Fruit fly (Drosophila melanogaster): ENCODE results near the gene PK2-R1.

The PK2-R1 gene

DNA sequence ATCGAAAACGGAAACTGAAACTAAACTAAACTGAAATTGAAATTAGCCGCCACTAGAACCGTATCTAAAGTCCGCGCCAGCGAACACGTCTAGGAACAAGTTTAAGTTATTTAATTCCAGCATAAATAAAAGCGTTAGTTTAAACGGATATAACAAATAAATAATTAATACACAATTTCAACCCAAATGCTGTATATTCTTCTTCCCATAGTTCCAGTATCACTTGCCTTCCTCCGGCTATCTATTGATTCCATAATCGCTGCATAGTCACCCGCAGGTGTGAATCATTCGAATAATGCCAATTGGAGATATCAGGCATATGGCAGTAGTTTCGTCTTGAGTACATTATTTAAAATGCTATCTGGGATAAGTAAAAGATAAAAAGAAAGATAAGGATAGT lies 47.0 kb downstream of the PK2-R1 start:
- TF ChIP-seq CG2116 (GFP tag; optimal IDR thresholded peaks at IDR 0.05) (no peak), exex (tag; optimal IDR thresholded peaks at IDR 0.05) (no peak), Ets97D (GFP tag; optimal IDR thresholded peaks at IDR 0.05) (no peak), CG32532 (GFP tag; IDR thresholded peaks at IDR 0.05) (no peak), CG10321 (GFP tag; IDR thresholded peaks at IDR 0.05) (no peak), dm (GFP tag; optimal IDR thresholded peaks at IDR 0.05) (no peak), CG30020 (tag; optimal IDR thresholded peaks at IDR 0.05) (no peak), Adf1 (GFP tag; IDR thresholded peaks at IDR 0.05) (no peak), Optix (GFP tag; IDR thresholded peaks at IDR 0.05) (no peak), H2.0 (GFP tag; IDR thresholded peaks at IDR 0.05) (no peak), CG10274 (GFP tag; optimal IDR thresholded peaks at IDR 0.05) (no peak), croc (GFP tag; conservative IDR thresholded peaks at IDR 0.05) (no peak), CG15073 (GFP tag; optimal IDR thresholded peaks at IDR 0.05) (no peak), CG10959 (GFP tag; IDR thresholded peaks at IDR 0.05) (no peak), ara (GFP tag; IDR thresholded peaks at IDR 0.05) (no peak), Elba2 (GFP tag; optimal IDR thresholded peaks at IDR 0.05) (no peak), stc (GFP tag; IDR thresholded peaks at IDR 0.05) (no peak), YL-1 (GFP tag; optimal IDR thresholded peaks at IDR 0.05) (no peak), pnt (GFP tag; optimal IDR thresholded peaks at IDR 0.05) (no peak), CG1602 (GFP tag; optimal IDR thresholded peaks at IDR 0.05) (no peak)

DNA sequence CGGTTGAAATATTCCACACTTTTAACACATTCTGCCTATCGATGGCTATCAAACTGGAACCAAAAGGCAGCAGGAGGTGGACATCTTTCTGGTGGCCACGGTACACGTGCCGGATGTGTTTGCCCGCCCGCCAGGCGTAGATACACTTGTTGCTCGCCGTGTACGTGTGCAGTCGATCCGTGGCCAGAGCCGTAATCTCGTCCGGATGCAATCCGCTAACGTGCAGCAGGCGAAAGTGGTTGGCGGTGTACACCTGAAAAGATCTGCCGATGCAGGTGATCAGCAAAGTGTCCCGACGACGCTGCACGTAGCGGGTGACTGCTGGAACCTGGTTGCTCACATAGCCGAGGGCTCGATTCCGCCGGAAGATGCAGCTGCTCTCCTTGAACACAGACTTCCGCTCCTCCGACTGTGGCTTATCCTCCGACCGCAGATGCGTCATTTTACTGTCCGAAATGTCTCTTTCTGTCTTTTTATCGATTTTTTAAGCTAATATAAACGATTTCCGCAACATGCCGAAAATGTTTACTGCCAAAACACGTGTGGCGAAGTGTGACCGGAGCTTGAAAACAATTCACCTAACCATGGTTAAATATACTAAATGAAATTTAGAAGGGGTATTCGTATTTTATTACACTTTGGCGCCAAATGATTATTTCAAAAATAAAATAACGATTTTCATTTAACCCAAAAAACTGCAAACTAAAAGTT lies 50.2 kb downstream of the PK2-R1 start, which contains the start of gene CG9799:
Gene CG9799, minus strand, starts transcription at position 550 of the 711 bp plus-strand sequence.
- peak; percentile 57; the same call in 2 of the 3 replicates for TF ChIP-seq ase (GFP tag; IDR thresholded peaks at IDR 0.05)
- no peak for TF ChIP-seq Nf-YB (GFP tag; optimal IDR thresholded peaks at IDR 0.05)
- no peak for TF ChIP-seq CG3163 (GFP tag; optimal IDR thresholded peaks at IDR 0.05)
- peak; percentile 93 for TF ChIP-seq E2f2 (GFP tag; IDR thresholded peaks at IDR 0.05)
- TF ChIP-seq CG34422 (GFP tag; IDR thresholded peaks at IDR 0.05): peak; percentile 84; the same call in 2 of the 3 replicates
- TF ChIP-seq insv (GFP tag; optimal IDR thresholded peaks at IDR 0.05): peak in 1 of 2 experiments; percentile 38
- no peak for TF ChIP-seq slou (GFP tag; optimal IDR thresholded peaks at IDR 0.05)
- no peak for TF ChIP-seq CG3281 (GFP tag; optimal IDR thresholded peaks at IDR 0.05)
- 0 out of 3 replicates have a peak, but pooled peaks have one; percentile 17 for TF ChIP-seq Dbx (GFP tag; IDR thresholded peaks at IDR 0.05)
- TF ChIP-seq cas (GFP tag; IDR thresholded peaks at IDR 0.05): no peak
- TF ChIP-seq Hr78 (GFP tag; optimal IDR thresholded peaks at IDR 0.05): no peak
- no peak for TF ChIP-seq tio (GFP tag; optimal IDR thresholded peaks at IDR 0.05)
- peak; percentile 36 for TF ChIP-seq sens (GFP tag)
- peak; percentile 95 for TF ChIP-seq CG11504 (tag; optimal IDR thresholded peaks at IDR 0.05)
- TF ChIP-seq Poxn (GFP tag; IDR thresholded peaks at IDR 0.05): no peak
- TF ChIP-seq CG4328 (GFP tag; optimal IDR thresholded peaks at IDR 0.05): no peak
- no peak for TF ChIP-seq CG9437 (GFP tag; optimal IDR thresholded peaks at IDR 0.05)
- no peak for TF ChIP-seq emc (GFP tag; optimal IDR thresholded peaks at IDR 0.05)
- no peak for TF ChIP-seq Hr39 (optimal IDR thresholded peaks at IDR 0.05)
- TF ChIP-seq lmd (GFP tag; IDR thresholded peaks at IDR 0.05): no peak
- TF ChIP-seq Max (GFP tag; optimal IDR thresholded peaks at IDR 0.05): peak; percentile 93
- no peak for TF ChIP-seq sd (tag; optimal IDR thresholded peaks at IDR 0.05)
- no peak for TF ChIP-seq Jarid2 (GFP tag; optimal IDR thresholded peaks at IDR 0.05)
- 0 out of 2 replicates have a peak, but pooled peaks have one; percentile 14 for TF ChIP-seq sna (GFP tag; IDR thresholded peaks at IDR 0.05; ENCODE audit: partially characterized antibody)
- no peak for TF ChIP-seq HLH4C (GFP tag; IDR thresholded peaks at IDR 0.05; ENCODE audit: partially characterized antibody)
- no peak for TF ChIP-seq CG10147 (GFP tag; optimal IDR thresholded peaks at IDR 0.05)
- no peak for TF ChIP-seq CG11456 (GFP tag; IDR thresholded peaks at IDR 0.05)
- TF ChIP-seq Fer1 (GFP tag; optimal IDR thresholded peaks at IDR 0.05): no peak
- TF ChIP-seq wek (GFP tag; optimal IDR thresholded peaks at IDR 0.05): peak; percentile 98
- no peak for TF ChIP-seq CG6254 (GFP tag; optimal IDR thresholded peaks at IDR 0.05)
- no peak for TF ChIP-seq run (tag; optimal IDR thresholded peaks at IDR 0.05)

Data from whole organism, embryonic.